Worm (Caenorhabditis elegans): ENCODE measurements around the gene dhc-4.
A peak's percentile ranks its signal among the peaks of the same experiment; 100 is the strongest.

dhc-4 gene

ce11 chrIII:11007552-11008272 is 38.0 kb downstream of the dhc-4 start, which contains the start of the genes fipr-17 and Y48A6B.3 (continued):
- TF ChIP-seq grh-1 (GFP tag; IDR thresholded peaks at IDR 0.05) (peak; percentile 68), nhr-28 (tag; optimal IDR thresholded peaks at IDR 0.05) (no peak), C04F5.9 (tag; optimal IDR thresholded peaks at IDR 0.05) (peak; percentile 64), fkh-4 (tag; optimal IDR thresholded peaks at IDR 0.05; ENCODE audit: borderline replicate concordance) (peak; percentile 27), hpl-2 (GFP tag; optimal IDR thresholded peaks at IDR 0.05) (no peak), sup-37 (GFP tag; optimal IDR thresholded peaks at IDR 0.05) (no peak), snu-23 (GFP tag; optimal IDR thresholded peaks at IDR 0.05) (peak; percentile 90), nhr-20 (tag; optimal IDR thresholded peaks at IDR 0.05) (peak; percentile 83), ceh-82 (tag; optimal IDR thresholded peaks at IDR 0.05) (peak; percentile 83 to 97 (median 83)), nhr-12 (tag; optimal IDR thresholded peaks at IDR 0.05) (no peak), ceh-90 (tag; optimal IDR thresholded peaks at IDR 0.05) (peak; percentile 52), nhr-85 (tag) (peak; percentile 87), isw-1 (GFP tag; IDR thresholded peaks at IDR 0.05) (peak; percentile 83), tlp-1 (tag; optimal IDR thresholded peaks at IDR 0.05) (no peak), ceh-8 (GFP tag; optimal IDR thresholded peaks at IDR 0.05) (peak; percentile 36), egl-13 (tag; optimal IDR thresholded peaks at IDR 0.05) (peak; percentile 65), nhr-90 (tag; optimal IDR thresholded peaks at IDR 0.05; ENCODE audit: poor library complexity) (peak; percentile 78), efl-1 (optimal IDR thresholded peaks at IDR 0.05) (peak; percentile 99 to 100), efl-1 (GFP tag; optimal IDR thresholded peaks at IDR 0.05 in 1 of 2) (peak; percentile 100), hlh-17 (GFP tag; optimal IDR thresholded peaks at IDR 0.05; ENCODE audit: borderline replicate concordance) (no peak), ets-5 (GFP tag; IDR thresholded peaks at IDR 0.05) (no peak), fkh-8 (tag; optimal IDR thresholded peaks at IDR 0.05) (peak; percentile 83), mef-2 (tag; optimal IDR thresholded peaks at IDR 0.05) (peak; percentile 50), ces-1 (GFP tag; optimal IDR thresholded peaks at IDR 0.05) (no peak), nhr-47 (tag; optimal IDR thresholded peaks at IDR 0.05) (peak; percentile 89), ztf-11 (tag; optimal IDR thresholded peaks at IDR 0.05) (peak in 1 of 2 experiments; percentile 56), unc-98 (GFP tag; IDR thresholded peaks at IDR 0.05) (0 out of 2 replicates have a peak, but pooled peaks have one; percentile 41), aha-1 (tag; optimal IDR thresholded peaks at IDR 0.05) (peak; percentile 58), unc-62 (GFP tag; optimal IDR thresholded peaks at IDR 0.05) (no peak), unc-86 (tag; optimal IDR thresholded peaks at IDR 0.05) (peak; percentile 80), fos-1 (tag; optimal IDR thresholded peaks at IDR 0.05) (peak; percentile 75), pag-3 (tag; optimal IDR thresholded peaks at IDR 0.05; ENCODE audit: borderline replicate concordance, insufficient read depth) (no peak), lsy-2 (tag; optimal IDR thresholded peaks at IDR 0.05) (peak; percentile 89 to 95), snpc-4 (tag; optimal IDR thresholded peaks at IDR 0.05) (peak; percentile 92), C16A3.4 (tag; optimal IDR thresholded peaks at IDR 0.05) (peak; percentile 93), lin-39 (tag; optimal IDR thresholded peaks at IDR 0.05) (peak; percentile 59), irx-1 (tag; optimal IDR thresholded peaks at IDR 0.05) (peak; percentile 72), nhr-11 (tag; optimal IDR thresholded peaks at IDR 0.05) (no peak), pqm-1 (tag; optimal IDR thresholded peaks at IDR 0.05) (no peak), vab-15 (tag; optimal IDR thresholded peaks at IDR 0.05) (peak; percentile 75), nhr-76 (tag; optimal IDR thresholded peaks at IDR 0.05) (no peak), aly-2 (tag; optimal IDR thresholded peaks at IDR 0.05) (peak; percentile 47), egl-27 (tag; optimal IDR thresholded peaks at IDR 0.05) (peak in 1 of 2 experiments; percentile 23), mab-9 (GFP tag; IDR thresholded peaks at IDR 0.05) (no peak), lin-15B (tag; optimal IDR thresholded peaks at IDR 0.05) (peak; percentile 95), unc-30 (tag; optimal IDR thresholded peaks at IDR 0.05) (no peak), F16B12.6 (tag; optimal IDR thresholded peaks at IDR 0.05) (peak; percentile 75), nhr-71 (tag; optimal IDR thresholded peaks at IDR 0.05) (peak; percentile 89), hlh-4 (tag; optimal IDR thresholded peaks at IDR 0.05) (no peak), mep-1 (tag; optimal IDR thresholded peaks at IDR 0.05) (peak; percentile 86), elt-3 (tag; optimal IDR thresholded peaks at IDR 0.05) (peak in 2 of 6 experiments; percentile 71 to 85), efl-3 (GFP tag; optimal IDR thresholded peaks at IDR 0.05) (no peak)
